Worm (Caenorhabditis elegans) whole organism, dauer: ENCODE measurements around the gene ZK180.8.

Experiments
- unc-62 ChIP-seq: sonication (generic microtip); optimal IDR thresholded peaks from 2 replicates; lab custom pipeline; 2017; ENCODE audit warnings: missing biosample characterization, missing genetic modification reagents, missing genetic modification characterization

The ZK180.8 gene

ce11 chrIV:4511259-4511890 lies at the start of gene ZK180.8, which contains the start of gene rfth-1:
TSS of gene ZK180.8 (minus strand) at chrIV:4511724.
TSS of gene rfth-1 (minus strand) at chrIV:4511309.
- no peak for TF ChIP-seq unc-62 (GFP tag; lab: Kevin White, UChicago)

- no peak for TF ChIP-seq unc-62 (GFP tag; lab: Kevin White, UChicago)
These were observed 47.6 kb upstream of the ZK180.8 start for ce11 chrIV:4559160-4559559.

- TF ChIP-seq unc-62 (GFP tag; lab: Kevin White, UChicago): no peak
These were observed 46.2 kb upstream of the ZK180.8 start for ce11 chrIV:4557731-4558130.

- no peak for TF ChIP-seq unc-62 (GFP tag; lab: Kevin White, UChicago)
These were observed 45.6 kb upstream of the ZK180.8 start for ce11 chrIV:4557130-4557529.

- no peak for TF ChIP-seq unc-62 (GFP tag; lab: Kevin White, UChicago)
These were observed 40.0 kb upstream of the ZK180.8 start for ce11 chrIV:4551562-4551961.

- no peak for TF ChIP-seq unc-62 (GFP tag; lab: Kevin White, UChicago)
These were observed 36.7 kb upstream of the ZK180.8 start, which contains the start of gene ZK185.1 for ce11 chrIV:4548253-4548652. TSS of gene ZK185.1 (plus strand) at chrIV:4548553.

- TF ChIP-seq unc-62 (GFP tag; lab: Kevin White, UChicago): no peak
These were observed 34.3 kb upstream of the ZK180.8 start, which contains the start of gene ZK185.5 for ce11 chrIV:4545818-4546217. TSS of gene ZK185.5 (minus strand) at chrIV:4545918.

- TF ChIP-seq unc-62 (GFP tag; lab: Kevin White, UChicago): no peak
These were observed 32.7 kb upstream of the ZK180.8 start for ce11 chrIV:4544215-4544614.

ce11 chrIV:4542972-4543371 lies 31.4 kb upstream of the ZK180.8 start:
- TF ChIP-seq unc-62 (GFP tag; lab: Kevin White, UChicago): no peak

- no peak for TF ChIP-seq unc-62 (GFP tag; lab: Kevin White, UChicago)
These were observed 29.7 kb upstream of the ZK180.8 start for ce11 chrIV:4541195-4541594.

ce11 chrIV:4538672-4539071 lies 27.1 kb upstream of the ZK180.8 start:
- no peak for TF ChIP-seq unc-62 (GFP tag; lab: Kevin White, UChicago)

ce11 chrIV:4536247-4536646 lies 24.7 kb upstream of the ZK180.8 start, which contains the start of gene ZK185.2:
TSS of gene ZK185.2 (plus strand) at chrIV:4536547.
- TF ChIP-seq unc-62 (GFP tag; lab: Kevin White, UChicago): no peak

- no peak for TF ChIP-seq unc-62 (GFP tag; lab: Kevin White, UChicago)
These were observed 21.5 kb upstream of the ZK180.8 start, which contains the start of gene ZK185.4 for ce11 chrIV:4533025-4533424. TSS of gene ZK185.4 (minus strand) at chrIV:4533125.

ce11 chrIV:4530170-4530569 lies 18.6 kb upstream of the ZK180.8 start, which contains the start of gene ZK185.3:
TSS of gene ZK185.3 (minus strand) at chrIV:4530432.
- no peak for TF ChIP-seq unc-62 (GFP tag; lab: Kevin White, UChicago)

- no peak for TF ChIP-seq unc-62 (GFP tag; lab: Kevin White, UChicago)
These were observed 15.2 kb upstream of the ZK180.8 start for ce11 chrIV:4526724-4527123.

- TF ChIP-seq unc-62 (GFP tag; lab: Kevin White, UChicago): no peak
These were observed 14.5 kb upstream of the ZK180.8 start for ce11 chrIV:4526028-4526427.

ce11 chrIV:4524943-4525342 lies 13.4 kb upstream of the ZK180.8 start, which contains the start of gene ZK180.6:
TSS of gene ZK180.6 (minus strand) at chrIV:4525043.
- no peak for TF ChIP-seq unc-62 (GFP tag; lab: Kevin White, UChicago)
